Worm (Caenorhabditis elegans) whole organism, L1 larva: Measurements from ENCODE around the gene tmem-135.

Experiments
- C04F5.9 ChIP-seq: sonication (generic microtip); optimal IDR thresholded peaks from 2 replicates; lab custom pipeline; 2016; ENCODE audit warnings: missing genetic modification characterization, missing compliant biosample characterization
- C34B4.2 ChIP-seq: sonication (generic microtip); optimal IDR thresholded peaks from 2 replicates; lab custom pipeline; 2017; ENCODE audit warnings: mild to moderate bottlenecking, missing genetic modification characterization, missing compliant biosample characterization
- Y116A8C.19 ChIP-seq: sonication (generic microtip); optimal IDR thresholded peaks from 2 replicates; lab custom pipeline; 2016; ENCODE audit warnings: missing compliant biosample characterization, missing genetic modification characterization, borderline replicate concordance
- alr-1 ChIP-seq: fragments of 200-800 bp; sonication (Bioruptor generic); optimal IDR thresholded peaks from 2 replicates; lab custom pipeline; 2018; ENCODE audit warnings: borderline replicate concordance, mild to moderate bottlenecking, missing genetic modification characterization, missing compliant biosample characterization
- blmp-1 ChIP-seq: fragments of 150-350 bp; optimal IDR thresholded peaks from 2 replicates; lab custom pipeline; 2014; ENCODE audit warnings: missing biosample characterization, missing genetic modification characterization
- ceh-63 ChIP-seq: fragments of 200-800 bp; sonication (Bioruptor generic); optimal IDR thresholded peaks from 2 replicates; lab custom pipeline; 2018; ENCODE audit warnings: mild to moderate bottlenecking, missing genetic modification characterization, missing compliant biosample characterization
- ceh-90 ChIP-seq: sonication (generic microtip); optimal IDR thresholded peaks from 2 replicates; lab custom pipeline; 2016; ENCODE audit warnings: missing genetic modification characterization, missing compliant biosample characterization
- ces-1 ChIP-seq: fragments of 150-350 bp; optimal IDR thresholded peaks from 2 replicates; lab custom pipeline; 2014; ENCODE audit warnings: missing biosample characterization, missing genetic modification reagents, missing genetic modification characterization
- dsc-1 ChIP-seq: sonication (generic microtip); optimal IDR thresholded peaks from 2 replicates; lab custom pipeline; 2016; ENCODE audit warnings: mild to moderate bottlenecking, missing genetic modification characterization, missing compliant biosample characterization
- efl-1 ChIP-seq, 4 experiments: fragments of 150-350 bp; optimal IDR thresholded peaks in 3 of 4; peaks in 1 of 4; 1 replicate in 1 of 4; 2 replicates in 3 of 4; lab custom pipeline; 2014; ENCODE audit warnings: missing biosample characterization in 2 of 4, missing genetic modification characterization in 2 of 4, missing genetic modification reagents in 2 of 4
- egl-27 ChIP-seq, 2 experiments: fragments of 150-350 bp in 1 of 2; sonication (generic microtip); optimal IDR thresholded peaks; 3 replicates each; lab custom pipeline; 2017 to 2018; ENCODE audit warnings: missing biosample characterization in 2 of 2, missing genetic modification characterization in 2 of 2, missing genetic modification reagents in 2 of 2
- ets-5 ChIP-seq: fragments of 200-800 bp; sonication (Bioruptor generic); IDR thresholded peaks from 2 replicates; pipeline ENCODE4 v1.3.6; 2022; ENCODE audit warnings: missing genetic modification characterization, missing compliant biosample characterization
- fkh-10 ChIP-seq: sonication (generic microtip); optimal IDR thresholded peaks from 2 replicates; lab custom pipeline; 2017; ENCODE audit warnings: missing biosample characterization, missing genetic modification reagents, missing genetic modification characterization
- fkh-4 ChIP-seq: sonication (generic microtip); optimal IDR thresholded peaks from 2 replicates; lab custom pipeline; 2016; ENCODE audit warnings: missing compliant biosample characterization, missing genetic modification characterization, borderline replicate concordance
- fkh-8 ChIP-seq: sonication (generic microtip); optimal IDR thresholded peaks from 2 replicates; lab custom pipeline; 2016; ENCODE audit warnings: mild to moderate bottlenecking, missing genetic modification characterization, missing compliant biosample characterization
- hlh-17 ChIP-seq: fragments of 200-800 bp; sonication (Bioruptor generic); optimal IDR thresholded peaks from 2 replicates; lab custom pipeline; 2018; ENCODE audit warnings: missing genetic modification characterization, mild to moderate bottlenecking, missing compliant biosample characterization, moderate library complexity, borderline replicate concordance
- hpl-2 ChIP-seq: fragments of 150-350 bp; optimal IDR thresholded peaks from 2 replicates; lab custom pipeline; 2014; ENCODE audit warnings: missing biosample characterization, missing genetic modification reagents, missing genetic modification characterization
- isw-1 ChIP-seq: fragments of 200-800 bp; sonication (Bioruptor generic); IDR thresholded peaks from 2 replicates; pipeline ENCODE4 v1.3.6; 2022; ENCODE audit warnings: missing genetic modification characterization, missing compliant biosample characterization
- lsy-2 ChIP-seq, 2 experiments: fragments of 150-350 bp; optimal IDR thresholded peaks; 2 replicates each; lab custom pipeline; 2014; ENCODE audit warnings: missing biosample characterization in 2 of 2, missing genetic modification characterization in 2 of 2
- nhr-11 ChIP-seq: fragments of 150-350 bp; optimal IDR thresholded peaks from 2 replicates; lab custom pipeline; 2014; ENCODE audit warnings: missing biosample characterization, missing genetic modification characterization
- nhr-20 ChIP-seq: sonication (generic microtip); optimal IDR thresholded peaks from 2 replicates; lab custom pipeline; 2016; ENCODE audit warnings: mild to moderate bottlenecking, missing genetic modification characterization, missing compliant biosample characterization
- nhr-237 ChIP-seq: fragments of 150-350 bp; optimal IDR thresholded peaks from 2 replicates; lab custom pipeline; 2014; ENCODE audit warnings: missing biosample characterization, missing genetic modification characterization
- nhr-71 ChIP-seq: sonication (generic microtip); optimal IDR thresholded peaks from 2 replicates; lab custom pipeline; 2016; ENCODE audit warnings: mild to moderate bottlenecking, missing genetic modification characterization, moderate library complexity, missing compliant biosample characterization
- nhr-77 ChIP-seq: fragments of 150-350 bp; optimal IDR thresholded peaks from 2 replicates; lab custom pipeline; 2014; ENCODE audit warnings: missing biosample characterization, missing genetic modification characterization
- skn-1 ChIP-seq: fragments of 150-350 bp; optimal IDR thresholded peaks from 2 replicates; lab custom pipeline; 2014; ENCODE audit warnings: missing biosample characterization, missing genetic modification characterization
- sptf-1 ChIP-seq: fragments of 150-350 bp; optimal IDR thresholded peaks from 2 replicates; lab custom pipeline; 2014; ENCODE audit warnings: missing biosample characterization, missing genetic modification characterization
- sup-37 ChIP-seq: fragments of 200-800 bp; sonication (Bioruptor generic); optimal IDR thresholded peaks from 2 replicates; lab custom pipeline; 2018; ENCODE audit warnings: mild to moderate bottlenecking, missing genetic modification characterization, missing compliant biosample characterization
- swsn-7 ChIP-seq: sonication (generic microtip); optimal IDR thresholded peaks from 2 replicates; lab custom pipeline; 2016; ENCODE audit warnings: missing genetic modification characterization, missing compliant biosample characterization
- tbx-2 ChIP-seq: sonication (generic microtip); optimal IDR thresholded peaks from 2 replicates; lab custom pipeline; 2016; ENCODE audit warnings: missing genetic modification characterization, missing compliant biosample characterization
- unc-130 ChIP-seq: fragments of 150-350 bp; optimal IDR thresholded peaks from 2 replicates; lab custom pipeline; 2017; ENCODE audit warnings: missing biosample characterization, missing genetic modification characterization, inconsistent platforms
- unc-30 ChIP-seq: sonication (generic microtip); optimal IDR thresholded peaks from 2 replicates; lab custom pipeline; 2017; ENCODE audit warnings: missing biosample characterization, missing genetic modification characterization
- zag-1 ChIP-seq: fragments of 150-350 bp; optimal IDR thresholded peaks from 2 replicates; lab custom pipeline; 2014; ENCODE audit warnings: missing biosample characterization, missing genetic modification characterization
- zip-4 ChIP-seq: fragments of 200-800 bp; sonication (Bioruptor generic); optimal IDR thresholded peaks from 2 replicates; lab custom pipeline; 2018; ENCODE audit warnings: mild to moderate bottlenecking, missing genetic modification characterization, moderate library complexity, missing compliant biosample characterization
- ztf-11 ChIP-seq, 2 experiments: sonication (generic microtip); optimal IDR thresholded peaks; 2 replicates each; lab custom pipeline; 2016 to 2017; ENCODE audit warnings: missing genetic modification characterization in 2 of 2, missing biosample characterization in 1 of 2, missing compliant biosample characterization in 1 of 2

Gene tmem-135

DNA sequence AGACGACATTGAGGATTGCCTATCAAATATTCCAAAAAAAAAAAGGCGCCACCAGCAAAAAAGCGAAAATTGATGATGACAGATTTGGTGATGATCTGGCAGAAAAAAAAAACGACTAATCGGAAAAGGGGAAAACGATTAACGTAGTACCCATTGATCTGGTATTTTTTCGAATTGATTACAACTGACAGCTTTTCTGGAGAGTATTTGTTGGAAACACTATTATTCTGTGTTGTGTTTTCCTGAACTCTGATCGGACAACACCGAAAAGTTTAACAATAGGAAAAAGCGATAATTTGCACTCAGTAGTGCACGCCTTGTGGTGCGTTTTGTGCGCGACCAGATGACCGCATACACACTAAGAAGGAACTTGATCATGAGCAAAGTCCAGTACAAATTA is 8.9 kb upstream of the tmem-135 start:
- TF ChIP-seq alr-1 (tag; lab: Kevin White, UChicago) (no peak), fkh-8 (tag; lab: Kevin White, UChicago) (peak; percentile 13), blmp-1 (peak; percentile 45), skn-1 (tag; lab: Kevin White, UChicago) (no peak), hlh-17 (GFP tag; lab: Kevin White, UChicago) (no peak), efl-1 (optimal IDR thresholded peaks at IDR 0.05; lab: Kevin White, UChicago) (no peak), efl-1 (GFP tag; optimal IDR thresholded peaks at IDR 0.05 in 1 of 2; lab: Kevin White, UChicago) (peak in 1 of 2 experiments; percentile 73), unc-30 (no peak)
- TF ChIP-seq, all 84 proteins: peak for 3

DNA sequence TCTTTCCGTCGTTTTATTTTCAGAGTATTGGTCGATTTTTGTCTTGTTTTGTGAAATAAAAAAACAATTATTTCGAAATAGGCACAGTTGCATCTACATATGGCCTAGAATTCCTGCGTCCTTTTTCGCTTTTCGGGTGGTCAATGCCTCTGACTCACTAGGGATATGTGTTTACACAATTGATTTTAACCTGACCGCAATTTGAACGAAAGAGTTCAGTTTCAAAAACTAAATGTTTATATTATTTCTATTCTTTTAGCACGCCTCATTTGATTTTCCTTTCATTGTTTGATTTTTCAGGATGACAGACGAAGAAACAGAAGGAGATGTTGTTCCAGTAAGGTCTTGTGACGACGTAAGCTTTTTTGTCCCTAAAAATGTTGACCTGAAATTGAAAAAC is 5.7 kb upstream of the tmem-135 start, which contains the start of gene mfsd-12:
Gene mfsd-12, plus strand, starts transcription at position 301 of the 400 bp plus-strand sequence.
- TF ChIP-seq blmp-1 (peak; percentile 2), efl-1 (optimal IDR thresholded peaks at IDR 0.05; lab: Kevin White, UChicago) (no peak), efl-1 (GFP tag; optimal IDR thresholded peaks at IDR 0.05 in 1 of 2; lab: Kevin White, UChicago) (peak in 1 of 2 experiments; percentile 42), skn-1 (tag; lab: Kevin White, UChicago) (peak; percentile 22), nhr-71 (tag; lab: Kevin White, UChicago) (no peak)

DNA sequence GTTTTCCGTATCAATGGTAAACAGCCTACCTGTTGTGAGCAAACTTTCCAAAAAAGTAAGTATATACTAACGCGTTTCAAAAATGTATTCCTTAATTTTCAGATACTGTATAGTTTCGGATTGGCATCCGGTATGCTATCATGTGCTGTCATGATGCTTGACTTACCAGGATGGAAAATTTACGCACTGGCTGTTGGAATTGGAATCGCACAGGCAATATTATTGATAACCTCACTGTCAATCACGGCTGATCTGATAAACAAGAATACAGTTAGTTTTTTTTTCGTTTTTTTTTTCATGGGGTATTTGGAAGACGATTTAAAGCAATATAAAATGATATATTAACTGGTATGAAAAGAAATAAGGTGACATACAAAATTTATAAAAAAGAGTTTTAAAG is 1.7 kb upstream of the tmem-135 start:
- TF ChIP-seq egl-27 (tag; optimal IDR thresholded peaks at IDR 0.05; lab: Kevin White, UChicago) (no peak), nhr-71 (tag; lab: Kevin White, UChicago) (no peak), C34B4.2 (tag; lab: Kevin White, UChicago) (no peak), fkh-4 (tag; lab: Kevin White, UChicago) (no peak), hpl-2 (GFP tag; lab: Kevin White, UChicago) (no peak), nhr-237 (no peak), nhr-11 (tag; lab: Kevin White, UChicago) (no peak), ces-1 (GFP tag; lab: Kevin White, UChicago) (no peak), dsc-1 (tag; lab: Kevin White, UChicago) (no peak), zip-4 (GFP tag; lab: Kevin White, UChicago) (no peak), sptf-1 (tag; lab: Kevin White, UChicago) (no peak), skn-1 (tag; lab: Kevin White, UChicago) (no peak), sup-37 (GFP tag; lab: Kevin White, UChicago) (no peak), fkh-10 (no peak), Y116A8C.19 (tag; lab: Kevin White, UChicago) (no peak), alr-1 (tag; lab: Kevin White, UChicago) (no peak)

DNA sequence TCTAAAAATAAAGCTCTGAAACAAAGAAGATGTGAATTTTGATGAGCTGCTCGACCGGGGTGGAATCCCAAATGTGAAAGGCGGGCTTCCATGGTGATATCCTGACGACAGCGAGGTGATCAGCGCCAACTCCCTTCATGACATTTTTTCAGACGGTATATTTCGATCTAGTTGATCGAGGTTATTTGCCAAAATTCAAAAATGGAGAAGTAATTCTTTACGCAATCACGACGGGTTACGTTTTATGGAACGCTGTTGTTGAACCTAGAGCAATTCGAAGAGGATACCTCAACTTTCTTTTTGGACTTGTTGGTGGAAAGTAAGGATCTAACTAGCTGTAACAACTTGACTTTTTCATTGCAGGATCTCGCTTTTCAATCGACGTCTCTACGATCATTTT is 3.2 kb downstream of the tmem-135 start:
- TF ChIP-seq unc-130 (no peak), fkh-4 (tag; lab: Kevin White, UChicago) (no peak)
- TF ChIP-seq, all 84 proteins: peak for 0

DNA sequence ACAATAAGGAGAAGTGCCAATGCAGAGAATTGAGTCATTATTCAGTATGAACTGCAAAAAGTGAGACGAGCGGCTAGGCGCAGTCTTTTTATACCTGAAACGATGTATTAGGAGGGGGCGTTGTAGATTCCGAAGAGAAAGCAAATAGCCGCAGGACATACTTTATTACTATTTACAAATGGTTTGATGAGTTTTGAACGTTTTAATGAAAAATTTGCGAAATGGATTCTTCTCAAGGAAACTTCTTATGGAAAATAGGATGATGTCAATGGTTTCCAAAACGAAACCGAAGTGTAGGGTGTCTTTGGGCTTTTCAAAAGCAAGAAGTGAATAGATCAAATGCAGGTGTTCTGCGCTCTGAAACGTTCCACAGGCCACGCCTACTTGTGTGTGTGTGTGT is 4.5 kb downstream of the tmem-135 start, which contains the start of gene flp-11:
Gene flp-11, minus strand, starts transcription at position 101 of the 400 bp plus-strand sequence.
- no peak for TF ChIP-seq nhr-11 (tag; lab: Kevin White, UChicago)
- no peak for TF ChIP-seq nhr-237
- no peak for TF ChIP-seq lsy-2 (tag; optimal IDR thresholded peaks at IDR 0.05; lab: Kevin White, UChicago)
- no peak for TF ChIP-seq ztf-11 (tag; optimal IDR thresholded peaks at IDR 0.05; lab: Kevin White, UChicago)
- TF ChIP-seq ceh-63 = no peak
- no peak for TF ChIP-seq nhr-71 (tag; lab: Kevin White, UChicago)

DNA sequence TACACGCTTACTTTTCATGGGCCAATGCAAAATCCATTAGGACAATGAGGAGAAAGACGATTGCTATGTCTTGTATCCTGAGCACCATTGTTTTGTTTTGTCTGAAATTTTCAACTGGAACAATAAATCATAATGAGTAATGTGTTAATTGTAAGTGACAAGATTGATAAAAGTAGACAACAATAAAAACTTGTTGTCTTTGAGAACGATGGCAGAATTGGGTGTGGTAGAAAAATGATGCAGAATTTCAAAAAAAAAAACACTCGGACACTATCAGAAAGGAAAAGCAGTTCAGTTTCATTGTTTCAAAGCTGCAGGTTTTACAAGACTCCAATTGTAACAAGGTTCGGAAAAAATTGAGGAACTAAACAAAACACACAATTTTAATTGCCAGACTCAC is 9.1 kb downstream of the tmem-135 start, which contains the start of gene K02G10.15:
Gene K02G10.15, minus strand, starts transcription at position 101 of the 400 bp plus-strand sequence.
- TF ChIP-seq nhr-20 (tag; lab: Kevin White, UChicago) (no peak), swsn-7 (tag; lab: Kevin White, UChicago) (no peak), ceh-90 (tag; lab: Kevin White, UChicago) (no peak), C04F5.9 (tag; lab: Kevin White, UChicago) (no peak), zip-4 (GFP tag; lab: Kevin White, UChicago) (no peak), nhr-77 (tag; lab: Kevin White, UChicago) (no peak), zag-1 (no peak), efl-1 (optimal IDR thresholded peaks at IDR 0.05; lab: Kevin White, UChicago) (no peak), efl-1 (GFP tag; optimal IDR thresholded peaks at IDR 0.05 in 1 of 2; lab: Kevin White, UChicago) (no peak), sptf-1 (tag; lab: Kevin White, UChicago) (no peak), ets-5 (GFP tag; lab: Robert Waterston, UW) (no peak), isw-1 (no peak), tbx-2 (tag; lab: Kevin White, UChicago) (no peak)
